Worm (Caenorhabditis elegans) whole organism, late embryonic: ENCODE data around the gene K06G5.3.

Experiments used
- C08G9.2 ChIP-seq: sonication (generic microtip); optimal IDR thresholded peaks from 2 replicates; lab custom pipeline; 2016; ENCODE audit warnings: mild to moderate bottlenecking, missing genetic modification characterization, moderate library complexity, missing compliant biosample characterization
- ceh-19 ChIP-seq: fragments of 200-800 bp; sonication (Bioruptor generic); optimal IDR thresholded peaks from 2 replicates; lab custom pipeline; 2018; ENCODE audit warnings: mild to moderate bottlenecking, missing genetic modification characterization, missing compliant biosample characterization
- ceh-45 ChIP-seq: fragments of 200-800 bp; sonication (Bioruptor generic); IDR thresholded peaks from 2 replicates; pipeline ENCODE4 v1.3.6; 2022; ENCODE audit warnings: missing genetic modification reagents, missing genetic modification characterization, missing compliant biosample characterization
- ceh-9 ChIP-seq: sonication (generic microtip); optimal IDR thresholded peaks from 2 replicates; lab custom pipeline; 2016; ENCODE audit warnings: mild to moderate bottlenecking, missing genetic modification characterization, inconsistent platforms, missing compliant biosample characterization
- dve-1 ChIP-seq: sonication (generic microtip); optimal IDR thresholded peaks from 2 replicates; lab custom pipeline; 2017; ENCODE audit warnings: antibody characterized with exemption, mild to moderate bottlenecking, missing genetic modification characterization, missing compliant biosample characterization
- lin-11 ChIP-seq: fragments of 200-800 bp; sonication (Bioruptor generic); optimal IDR thresholded peaks from 2 replicates; lab custom pipeline; 2018; ENCODE audit warnings: mild to moderate bottlenecking, missing genetic modification characterization, missing compliant biosample characterization
- nfya-1 ChIP-seq: sonication (generic microtip); optimal IDR thresholded peaks from 2 replicates; lab custom pipeline; 2017; ENCODE audit warnings: missing genetic modification characterization, mild to moderate bottlenecking, missing compliant biosample characterization, antibody characterized with exemption, moderate library complexity
- nhr-11 ChIP-seq: fragments of 150-350 bp; optimal IDR thresholded peaks from 2 replicates; lab custom pipeline; 2014; ENCODE audit warnings: missing biosample characterization, missing genetic modification characterization
- pax-1 ChIP-seq: fragments of 150-350 bp; optimal IDR thresholded peaks from 2 replicates; lab custom pipeline; 2014; ENCODE audit warnings: missing biosample characterization, missing genetic modification characterization
- pha-4 ChIP-seq: fragments of 150-350 bp; optimal IDR thresholded peaks from 2 replicates; lab custom pipeline; 2018; ENCODE audit warnings: missing biosample characterization, missing genetic modification reagents, missing genetic modification characterization
- pqm-1 ChIP-seq: sonication (generic microtip); optimal IDR thresholded peaks from 2 replicates; lab custom pipeline; 2016; ENCODE audit warnings: missing genetic modification characterization, missing compliant biosample characterization
- unc-55 ChIP-seq: sonication (generic microtip); optimal IDR thresholded peaks from 2 replicates; lab custom pipeline; 2017; ENCODE audit warnings: missing biosample characterization, missing genetic modification reagents, missing genetic modification characterization
- zip-5 ChIP-seq: sonication (generic microtip); optimal IDR thresholded peaks from 2 replicates; lab custom pipeline; 2016; ENCODE audit warnings: missing genetic modification characterization, missing compliant biosample characterization

DNA sequence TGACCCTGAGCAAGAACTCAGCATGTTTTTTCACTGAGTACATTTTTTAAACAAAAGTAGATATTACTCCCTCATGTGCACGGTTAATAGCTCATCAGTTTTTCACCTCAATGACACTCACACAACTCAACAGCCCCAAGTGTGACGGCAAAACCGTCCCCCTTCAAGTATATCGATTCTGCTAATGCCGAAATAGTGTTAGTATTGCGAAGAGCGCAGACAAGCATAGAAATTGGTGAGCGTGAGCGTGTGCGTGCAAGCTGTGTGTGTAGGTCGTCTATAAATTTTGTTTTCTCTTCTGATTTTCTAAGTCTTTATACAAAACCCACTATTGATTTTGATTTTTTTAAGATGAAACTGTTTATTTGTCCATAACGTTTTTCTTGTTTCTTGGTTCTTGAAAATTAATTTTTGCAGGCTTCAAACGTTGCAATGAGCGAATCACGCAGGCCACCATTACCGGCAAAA is 15.3 kb upstream of the K06G5.3 start, which contains the start of gene K04C1.2:
- TF ChIP-seq zip-5 (tag; lab: Kevin White, UChicago) (no peak), pax-1 (tag; lab: Kevin White, UChicago) (no peak), ceh-19 (GFP tag; lab: Kevin White, UChicago) (no peak), pha-4 (tag; lab: Kevin White, UChicago) (no peak), lin-11 (no peak), ceh-9 (tag; lab: Kevin White, UChicago) (no peak), ceh-45 (GFP tag; lab: Robert Waterston, UW) (no peak), dve-1 (tag; lab: Kevin White, UChicago) (no peak), pqm-1 (no peak), nfya-1 (tag; lab: Kevin White, UChicago) (peak; percentile 21), nhr-11 (tag; lab: Kevin White, UChicago) (no peak), C08G9.2 (tag; lab: Kevin White, UChicago) (no peak), unc-55 (GFP tag; lab: Kevin White, UChicago) (no peak)
